Worm (Caenorhabditis elegans) whole organism, L3 larva: Measurements from ENCODE around the gene F56A4.3.
"Not testable (repeated sequence)": the region's sequence is repeated elsewhere in the genome, so short reads cannot be mapped to it uniquely, and the experiment has no call there.

ENCODE experiments used
- aly-2 ChIP-seq: fragments of 150-350 bp; optimal IDR thresholded peaks from 2 replicates; lab custom pipeline; 2014; ENCODE audit warnings: missing biosample characterization, missing genetic modification characterization
- ceh-28 ChIP-seq: fragments of 150-350 bp; optimal IDR thresholded peaks from 2 replicates; lab custom pipeline; 2014; ENCODE audit warnings: missing biosample characterization, missing genetic modification reagents, missing genetic modification characterization
- ceh-82 ChIP-seq: fragments of 150-350 bp; optimal IDR thresholded peaks from 2 replicates; lab custom pipeline; 2014; ENCODE audit warnings: missing biosample characterization, missing genetic modification characterization
- egl-27 ChIP-seq: sonication (generic microtip); optimal IDR thresholded peaks from 4 replicates; lab custom pipeline; 2017; ENCODE audit warnings: missing biosample characterization, missing genetic modification reagents, missing genetic modification characterization
- lin-15B ChIP-seq: fragments of 150-350 bp; optimal IDR thresholded peaks from 2 replicates; lab custom pipeline; 2014; ENCODE audit warnings: missing biosample characterization, missing genetic modification characterization
- lsy-12 ChIP-seq: sonication (generic microtip); optimal IDR thresholded peaks from 2 replicates; lab custom pipeline; 2016; ENCODE audit warnings: mild to moderate bottlenecking, missing genetic modification characterization, missing compliant biosample characterization
- nhr-43 ChIP-seq: sonication (generic microtip); optimal IDR thresholded peaks from 2 replicates; lab custom pipeline; 2016; ENCODE audit warnings: mild to moderate bottlenecking, missing genetic modification characterization, missing compliant biosample characterization; ENCODE audit not compliant: poor library complexity, severe bottlenecking
- nhr-77 ChIP-seq: fragments of 150-350 bp; optimal IDR thresholded peaks from 2 replicates; lab custom pipeline; 2014; ENCODE audit warnings: missing biosample characterization, missing genetic modification characterization
- sea-2 ChIP-seq: fragments of 150-350 bp; sonication (generic microtip); optimal IDR thresholded peaks from 4 replicates; lab custom pipeline; 2014; ENCODE audit warnings: missing biosample characterization, missing genetic modification reagents, missing genetic modification characterization

Gene F56A4.3

DNA sequence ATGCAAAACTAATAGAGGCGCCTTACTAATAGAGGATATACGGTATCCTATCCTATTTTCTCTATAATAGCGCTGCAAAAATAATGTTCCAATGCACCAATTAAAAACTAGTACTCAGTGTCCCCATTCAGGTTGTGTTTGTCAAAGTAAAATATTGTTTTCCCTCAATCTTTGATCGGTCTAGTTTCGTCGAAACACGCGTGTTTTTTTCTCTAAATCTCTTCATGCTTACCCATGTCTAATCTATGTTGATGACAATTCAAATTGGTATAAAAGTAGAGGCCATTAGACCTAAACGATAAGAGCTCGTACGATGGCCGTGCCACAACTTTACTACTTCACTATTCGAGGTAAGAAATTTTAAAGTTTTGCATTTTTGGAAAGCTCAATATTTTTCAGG, at the start of gene F56A4.3:
Gene F56A4.3, plus strand, starts transcription at position 301 of the 400 bp plus-strand sequence.
- not testable (repeated sequence) for TF ChIP-seq lsy-12, nhr-43, aly-2 (tag; lab: Kevin White, UChicago)

DNA sequence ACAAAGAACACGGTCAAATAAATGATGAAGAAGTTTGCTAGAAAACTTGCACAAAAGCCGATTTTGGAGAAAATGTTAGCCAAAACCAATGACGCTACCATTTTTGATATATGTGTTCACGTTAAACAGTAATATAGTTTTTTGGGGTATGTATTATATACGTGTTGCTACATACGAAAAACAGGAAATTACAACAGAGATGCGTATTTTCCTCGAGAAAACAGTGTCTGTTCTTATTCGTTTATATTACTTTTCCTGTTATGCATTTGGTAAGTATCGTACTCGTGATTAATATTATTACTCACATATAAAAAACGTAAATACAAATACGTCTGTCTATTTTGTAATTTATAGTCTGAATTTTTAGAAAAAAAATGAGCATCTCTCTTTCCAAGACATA, 46.0 kb upstream of the F56A4.3 start, which contains the start of gene str-265:
Gene str-265, minus strand, starts transcription at position 101 of the 400 bp plus-strand sequence.
- TF ChIP-seq egl-27 (tag; lab: Kevin White, UChicago); sea-2; lin-15B: not testable (repeated sequence)
- TF ChIP-seq, all 47 proteins: peak for 0; not testable (repeated sequence) for 47

DNA sequence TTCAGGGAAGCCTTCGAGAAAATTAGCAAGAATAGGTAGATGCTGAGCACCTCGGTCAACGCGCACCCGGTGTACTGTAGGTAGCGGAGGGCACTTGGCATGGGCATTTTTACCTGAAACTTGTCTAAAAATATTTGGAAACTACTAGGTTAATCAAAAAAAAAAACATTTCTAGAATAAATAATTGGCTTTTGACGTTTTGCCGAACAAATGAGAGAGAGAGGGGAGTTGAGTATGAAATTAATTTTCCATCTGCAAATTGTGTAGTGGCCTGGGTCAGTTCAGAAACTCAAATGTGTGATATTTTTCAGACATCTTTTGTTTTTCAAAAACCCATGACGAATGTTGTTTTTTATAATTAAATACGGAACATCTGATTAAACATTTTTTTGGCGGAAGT, 25.2 kb upstream of the F56A4.3 start, which contains the start of gene str-119:
Gene str-119, minus strand, starts transcription at position 101 of the 400 bp plus-strand sequence.
- not testable (repeated sequence) for TF ChIP-seq ceh-82, nhr-77, ceh-28 (tag; lab: Kevin White, UChicago)
